Worm (Caenorhabditis elegans) whole organism, dauer: ENCODE results near the gene affl-2.

Experiments
- unc-62 ChIP-seq: sonication (generic microtip); optimal IDR thresholded peaks from 2 replicates; lab custom pipeline; 2017; ENCODE audit warnings: missing biosample characterization, missing genetic modification reagents, missing genetic modification characterization

The affl-2 gene

DNA sequence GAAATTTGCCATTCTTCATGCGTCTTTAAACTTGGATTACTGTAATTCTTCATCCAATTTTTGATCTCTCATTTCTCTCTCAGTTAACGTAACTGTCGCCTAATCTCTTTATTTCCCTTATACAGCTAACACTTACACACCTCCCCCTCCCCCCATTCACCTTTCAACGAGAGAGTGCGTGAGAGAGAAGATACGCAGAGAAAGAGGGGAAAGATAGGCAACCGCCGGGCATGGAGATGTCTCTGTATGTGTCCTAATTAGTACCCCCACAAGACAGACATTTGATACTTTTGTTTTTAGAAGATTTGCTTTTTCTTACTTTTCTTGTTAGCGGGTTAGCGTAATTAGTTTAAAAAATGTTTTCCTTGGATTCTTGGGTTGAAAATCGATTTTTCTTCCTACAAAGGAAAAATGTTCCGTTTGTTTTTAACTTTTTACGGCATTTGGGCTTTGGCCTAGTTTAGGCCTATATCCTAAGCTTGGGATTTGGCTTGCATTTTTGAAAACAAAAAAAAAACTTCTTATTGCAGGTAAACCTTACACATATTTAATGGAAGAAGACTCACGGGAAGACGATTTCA, at the start of gene affl-2:
Gene affl-2, plus strand, starts transcription at position 531 of the 581 bp plus-strand sequence.
- no peak for TF ChIP-seq unc-62 (GFP tag; lab: Kevin White, UChicago)

DNA sequence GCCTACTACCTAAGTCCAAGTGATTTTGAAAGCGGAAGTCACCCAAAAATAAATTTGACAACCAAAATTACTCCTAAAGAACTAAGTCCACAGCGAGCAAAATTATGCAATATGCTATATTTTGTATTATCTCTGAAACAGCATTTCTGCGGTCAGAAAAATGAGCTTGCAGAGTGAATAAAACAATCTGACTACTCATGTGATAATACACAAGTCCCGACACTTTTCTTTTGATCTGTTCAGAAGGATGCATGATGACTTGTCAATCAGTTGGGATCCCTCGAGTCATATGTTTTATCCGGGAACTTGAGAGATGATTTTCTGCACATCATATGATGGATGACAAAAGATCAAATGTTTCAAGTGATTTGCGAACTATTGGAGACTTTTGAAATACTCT, 49.6 kb upstream of the affl-2 start:
- no peak for TF ChIP-seq unc-62 (GFP tag; lab: Kevin White, UChicago)

DNA sequence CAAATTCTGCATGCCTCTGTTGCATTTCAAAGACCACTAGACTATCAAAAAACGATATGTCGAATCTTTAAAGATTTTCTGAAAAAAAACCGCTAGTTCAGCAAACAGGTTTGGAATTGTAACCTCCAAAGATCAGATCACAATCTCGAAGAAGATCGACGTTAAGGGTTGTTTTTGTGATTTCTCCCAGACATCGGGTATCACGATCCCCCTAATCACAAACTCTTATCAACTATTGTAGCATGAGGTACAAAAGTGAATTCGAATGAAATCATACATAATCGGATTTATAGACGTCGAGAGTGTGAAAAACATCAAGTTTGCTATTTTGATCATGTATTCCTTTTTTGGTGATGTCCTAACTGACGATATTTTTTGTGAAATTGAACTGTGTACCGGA, 33.8 kb upstream of the affl-2 start:
- no peak for TF ChIP-seq unc-62 (GFP tag; lab: Kevin White, UChicago)

DNA sequence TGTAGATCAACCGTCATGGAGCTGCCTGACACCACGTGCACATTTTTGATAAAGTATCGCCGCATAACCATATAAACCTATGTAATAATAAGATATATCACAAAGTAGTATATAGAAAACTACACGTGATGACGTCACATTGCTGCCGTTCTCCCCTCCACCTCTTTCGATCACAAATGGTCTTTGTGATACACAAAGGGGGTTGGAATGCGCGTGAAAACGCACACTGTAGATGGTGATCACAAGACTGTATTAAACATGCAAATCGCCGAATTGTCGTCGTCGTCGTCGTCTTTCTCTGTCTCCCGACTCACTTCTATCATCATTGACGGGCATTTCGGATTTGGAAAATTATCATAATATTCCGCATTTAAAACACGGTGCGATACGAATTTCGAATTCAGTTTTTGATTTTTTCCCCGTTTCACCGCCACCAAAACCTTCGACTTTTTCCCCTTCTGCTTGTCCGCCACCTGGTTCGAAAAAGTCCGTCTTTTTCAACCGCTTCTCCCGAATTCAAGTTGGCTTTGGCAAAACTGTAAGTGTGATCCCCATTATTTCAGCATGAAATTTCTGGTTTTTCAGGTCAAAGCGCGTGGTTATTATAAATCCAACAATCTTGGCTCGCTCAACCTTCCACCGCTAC, 32.4 kb upstream of the affl-2 start, which contains the start of the genes Y55B1BL.1 and Y55B1BL.2:
Gene Y55B1BL.1, plus strand, starts transcription at position 217 of the 646 bp plus-strand sequence.
Gene Y55B1BL.2, plus strand, starts transcription at position 596 of the 646 bp plus-strand sequence.
- no peak for TF ChIP-seq unc-62 (GFP tag; lab: Kevin White, UChicago)

DNA sequence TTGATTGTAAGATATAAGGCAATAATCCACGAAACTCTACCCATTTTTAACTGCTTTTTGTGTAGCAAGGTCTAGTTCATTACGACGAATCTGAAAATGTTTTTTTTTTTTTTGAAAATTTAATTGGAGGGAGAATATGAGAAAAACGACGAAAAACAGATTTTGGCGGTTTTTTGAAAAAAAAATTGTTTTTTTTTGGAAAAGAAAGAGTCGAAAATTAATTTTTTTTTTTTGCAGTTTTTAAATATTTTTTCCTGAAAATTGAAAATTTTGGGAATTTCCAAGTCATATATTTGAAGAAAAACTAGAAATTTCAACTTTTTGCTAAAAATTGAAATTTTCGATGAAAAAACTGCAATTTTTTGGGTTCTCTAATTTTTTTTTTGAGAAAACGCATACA, 16.0 kb upstream of the affl-2 start, which contains the start of gene stim-1:
Gene stim-1, minus strand, starts transcription at position 101 of the 400 bp plus-strand sequence.
- no peak for TF ChIP-seq unc-62 (GFP tag; lab: Kevin White, UChicago)

DNA sequence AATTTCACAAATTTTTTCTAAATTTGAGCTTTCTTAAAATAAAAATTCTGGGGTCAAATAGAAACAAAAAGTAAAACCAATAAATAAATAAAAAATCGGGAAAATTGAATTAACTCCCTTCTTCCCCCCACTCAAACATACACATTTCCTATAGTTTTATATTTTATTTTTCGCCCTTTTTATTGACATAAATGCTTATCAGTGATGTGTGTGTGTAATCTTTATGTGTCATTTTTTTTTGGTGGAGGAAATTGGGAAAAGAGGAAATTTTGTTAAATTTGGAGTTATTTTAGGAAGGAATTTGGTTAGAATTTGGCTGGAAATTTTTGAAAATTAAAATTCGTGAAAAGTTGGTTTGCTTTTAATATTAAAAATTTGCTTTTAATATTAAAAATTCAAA, 12.1 kb upstream of the affl-2 start:
- no peak for TF ChIP-seq unc-62 (GFP tag; lab: Kevin White, UChicago)

DNA sequence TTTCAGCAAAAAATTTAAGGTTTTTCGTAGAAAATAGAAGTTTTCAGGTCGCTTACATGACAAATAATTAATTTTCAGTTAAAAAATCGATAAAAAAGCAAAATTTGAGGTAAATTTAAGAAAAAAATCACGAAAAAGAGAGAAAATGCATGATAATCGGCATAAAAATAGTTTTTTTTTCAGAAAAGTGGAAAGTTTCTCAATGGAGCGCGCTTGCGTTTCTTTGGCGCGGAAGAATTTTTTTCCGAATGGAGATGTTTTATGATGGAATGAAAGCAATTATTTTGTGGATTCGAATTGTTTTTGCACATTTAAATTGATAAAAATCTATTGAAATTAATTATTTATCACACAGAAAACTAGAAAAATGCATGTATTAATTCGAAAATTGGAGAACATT, 10.8 kb upstream of the affl-2 start:
- TF ChIP-seq unc-62 (GFP tag; lab: Kevin White, UChicago), result no peak

DNA sequence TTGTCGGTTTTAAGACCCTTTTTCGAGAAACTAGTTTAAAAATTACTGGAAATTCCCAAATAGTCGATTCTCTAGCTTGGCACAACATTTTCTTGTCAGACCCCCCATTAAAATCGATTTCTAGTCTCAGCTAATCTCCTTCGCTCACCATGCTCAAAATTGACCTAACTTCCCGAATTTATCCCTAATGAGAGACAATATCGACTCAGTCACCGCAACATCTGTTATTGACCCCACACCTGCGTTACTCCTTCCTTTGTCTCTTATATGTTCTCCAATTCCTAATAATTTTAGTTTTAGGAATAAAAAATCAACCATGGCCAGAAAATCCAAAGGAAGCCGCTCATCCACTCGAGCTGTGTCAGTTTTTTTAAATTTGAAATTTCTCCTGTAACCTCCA, 5.7 kb upstream of the affl-2 start, which contains the start of gene cec-8:
Gene cec-8, plus strand, starts transcription at position 301 of the 400 bp plus-strand sequence.
- TF ChIP-seq unc-62 (GFP tag; lab: Kevin White, UChicago), result no peak

DNA sequence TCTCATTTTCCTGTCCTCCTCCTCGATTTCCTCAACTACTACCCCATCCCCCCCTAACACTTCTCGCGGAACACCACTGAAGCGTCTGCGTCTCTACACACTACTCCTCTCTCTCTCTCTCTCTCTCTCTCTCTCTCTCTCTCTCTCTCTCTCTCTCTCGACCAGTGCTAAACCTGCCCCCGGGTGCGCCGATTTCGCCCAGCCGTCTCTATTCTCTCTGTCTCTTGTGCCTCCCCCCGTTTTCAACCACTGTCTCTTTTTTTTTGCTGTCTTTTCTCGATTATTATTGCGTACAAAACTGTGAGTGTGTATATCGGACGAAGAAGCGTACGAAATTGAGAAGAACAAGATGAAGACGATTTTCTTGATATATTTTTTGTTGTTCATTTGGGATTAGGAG, 1.7 kb upstream of the affl-2 start:
- TF ChIP-seq unc-62 (GFP tag; lab: Kevin White, UChicago), result no peak

DNA sequence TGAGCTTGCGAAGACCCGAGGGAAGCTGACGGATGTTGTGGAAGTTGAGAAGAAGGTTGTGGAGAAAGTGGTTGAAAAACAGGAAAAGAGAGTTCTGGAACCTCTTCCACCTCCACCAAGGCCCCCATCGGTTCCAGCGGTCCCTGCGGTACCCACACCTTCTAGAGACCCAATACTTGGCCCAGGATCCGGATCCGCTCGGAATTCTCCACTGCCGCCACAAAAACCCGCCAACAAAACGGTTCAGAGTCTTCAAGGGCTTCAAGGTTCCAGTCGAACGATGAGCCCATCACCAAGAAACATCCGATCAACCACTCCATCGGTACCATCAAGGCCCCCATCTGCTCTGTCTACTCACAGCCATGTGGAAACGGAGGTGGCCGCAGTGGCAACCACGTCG, 2.3 kb downstream of the affl-2 start:
- no peak for TF ChIP-seq unc-62 (GFP tag; lab: Kevin White, UChicago)

DNA sequence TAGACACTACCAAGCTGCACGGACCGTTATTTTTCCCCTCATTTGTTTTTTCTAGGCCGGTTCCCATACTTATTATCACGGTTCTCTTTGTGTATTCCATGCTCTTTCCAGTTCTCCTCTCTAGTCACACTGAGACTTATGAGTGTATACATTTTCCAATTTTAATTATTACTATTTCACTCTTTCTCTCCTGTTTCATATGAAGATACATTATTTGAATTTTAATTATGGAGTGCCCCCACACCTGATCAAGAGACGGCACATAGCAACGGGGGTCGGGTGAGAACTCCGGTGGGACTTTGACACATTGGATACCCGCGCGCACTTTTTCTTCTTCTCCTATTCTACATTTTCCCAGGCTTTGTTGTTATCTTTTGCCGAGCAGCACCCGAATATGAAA, 5.2 kb downstream of the affl-2 start, which contains the start of gene affl-1:
Gene affl-1, plus strand, starts transcription at position 301 of the 400 bp plus-strand sequence.
- no peak for TF ChIP-seq unc-62 (GFP tag; lab: Kevin White, UChicago)

DNA sequence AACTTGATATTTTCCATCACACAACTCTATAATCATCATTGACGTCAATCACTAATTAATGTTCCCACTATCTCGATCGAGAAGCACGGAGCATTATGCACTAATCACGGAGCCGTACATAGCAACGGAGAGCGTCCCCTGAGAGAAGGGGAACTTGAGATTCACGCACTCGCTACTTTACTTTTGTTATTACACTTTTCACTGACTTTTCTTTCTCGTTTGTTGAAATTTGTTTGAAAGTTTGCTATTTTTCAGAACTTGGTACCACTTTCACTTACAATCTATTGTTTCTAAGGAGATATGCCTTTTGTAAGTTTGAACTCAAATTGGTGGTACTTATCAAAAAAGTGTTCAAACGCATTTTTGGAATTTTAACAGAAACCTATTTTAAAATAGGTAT, 9.4 kb downstream of the affl-2 start, which contains the start of gene Y55B1BR.8:
Gene Y55B1BR.8, plus strand, starts transcription at position 301 of the 400 bp plus-strand sequence.
- TF ChIP-seq unc-62 (GFP tag; lab: Kevin White, UChicago), result no peak

DNA sequence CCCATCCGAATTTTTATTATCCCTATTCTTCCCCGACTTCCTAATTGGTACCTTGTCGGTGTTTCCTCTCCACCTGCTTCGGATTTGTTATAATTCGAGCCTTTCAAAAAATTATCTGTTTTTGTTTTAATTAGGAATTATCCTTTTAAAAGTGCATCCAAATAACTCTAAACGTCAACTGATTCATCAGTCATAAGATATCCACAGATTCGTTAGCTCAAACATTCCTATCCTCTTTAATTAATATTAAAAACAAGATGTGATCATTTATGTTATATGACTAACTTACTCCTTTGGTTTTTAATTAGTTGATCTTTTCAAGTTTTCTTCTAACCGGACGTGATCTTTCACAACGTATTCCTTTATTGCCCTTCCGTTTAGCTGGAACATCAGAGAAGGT, 12.2 kb downstream of the affl-2 start:
- TF ChIP-seq unc-62 (GFP tag; lab: Kevin White, UChicago), result no peak

DNA sequence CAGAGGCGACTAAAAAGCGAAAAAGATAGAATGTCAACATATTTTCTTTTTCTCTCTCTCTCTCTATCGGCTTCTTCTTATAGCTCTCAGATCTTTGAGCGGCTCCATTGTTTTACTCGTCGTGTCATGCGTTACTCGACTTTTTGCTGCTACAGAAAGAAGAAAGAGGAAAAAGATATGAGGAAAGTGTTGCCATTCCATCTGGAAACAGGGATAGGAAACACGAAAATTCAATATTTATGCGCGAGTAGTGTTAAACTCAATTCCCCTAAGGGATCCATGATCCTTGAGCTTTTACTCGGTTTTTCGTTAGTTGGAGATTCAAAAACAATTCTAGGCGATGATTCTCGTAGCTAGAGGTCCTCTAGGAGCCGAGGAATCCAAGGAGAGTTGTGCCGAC, 21.1 kb downstream of the affl-2 start:
- TF ChIP-seq unc-62 (GFP tag; lab: Kevin White, UChicago), result no peak

DNA sequence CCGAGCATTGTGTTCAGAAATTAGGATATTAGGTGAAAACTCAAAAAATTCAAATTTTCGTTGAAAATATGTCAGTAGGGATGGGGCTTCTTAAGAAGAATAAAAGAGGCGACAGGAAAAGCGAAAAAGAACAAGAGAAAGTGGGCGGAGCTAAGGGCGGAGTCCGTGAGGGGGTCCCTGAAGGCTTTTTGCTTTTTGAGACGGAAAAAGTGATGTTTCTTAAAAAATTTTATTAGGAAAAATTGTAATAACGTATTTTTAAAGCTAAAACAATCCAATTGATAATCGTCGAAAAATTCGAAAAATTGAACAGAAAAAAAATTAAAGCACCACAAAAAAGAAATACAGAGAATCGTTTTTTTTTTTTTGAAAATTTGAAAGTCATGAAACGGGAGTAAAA, 29.0 kb downstream of the affl-2 start, which contains the start of gene Y55B1BR.6:
Gene Y55B1BR.6, minus strand, starts transcription at position 101 of the 400 bp plus-strand sequence.
- TF ChIP-seq unc-62 (GFP tag; lab: Kevin White, UChicago), result no peak

DNA sequence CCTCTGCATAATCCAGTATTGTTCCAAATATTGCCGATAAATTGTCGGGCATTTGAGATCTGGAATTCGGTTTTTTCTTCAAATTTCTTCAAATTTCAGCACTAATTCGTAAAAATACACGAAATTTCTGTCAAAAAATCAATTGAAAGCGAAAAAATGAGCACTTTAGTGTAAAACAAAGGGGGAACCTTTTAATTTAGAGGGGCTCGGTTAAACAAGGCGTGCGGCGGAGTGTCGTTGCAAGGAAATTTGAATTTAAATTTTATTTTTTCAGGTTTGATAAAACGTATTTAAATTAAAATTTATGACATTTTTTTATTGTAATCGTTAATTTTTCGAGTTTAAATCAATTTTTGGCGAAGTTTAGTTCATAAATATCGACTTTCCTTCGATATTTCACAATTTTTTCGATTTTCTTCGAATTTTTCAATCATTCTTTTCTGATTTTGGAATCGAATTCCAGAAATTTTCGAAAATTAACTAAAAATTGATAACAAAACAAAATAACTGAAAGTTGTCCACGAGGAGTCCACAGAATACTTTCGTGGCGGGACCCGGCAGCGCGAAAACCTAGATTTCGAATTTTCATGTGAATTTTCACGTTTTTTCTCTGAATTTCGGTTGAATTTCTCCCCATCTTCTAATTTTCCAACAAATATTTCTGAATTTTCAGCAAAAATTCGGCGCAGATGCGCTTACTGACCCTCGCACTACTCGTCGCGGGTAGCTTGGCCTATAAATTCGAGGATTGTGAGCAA, 37.1 kb downstream of the affl-2 start, which contains the start of the genes magu-1 and nemp-1:
Gene magu-1, minus strand, starts transcription at position 59 of the 758 bp plus-strand sequence.
Gene nemp-1, plus strand, starts transcription at position 674 of the 758 bp plus-strand sequence.
- no peak for TF ChIP-seq unc-62 (GFP tag; lab: Kevin White, UChicago)
